Fruit fly (Drosophila melanogaster) whole organism, adult: Measurements from ENCODE around the gene CG14610.

Source experiments
- CG11617 ChIP-seq: fragments of 200-800 bp; sonication (Bioruptor generic); optimal IDR thresholded peaks from 2 replicates; lab custom pipeline; 2017; ENCODE audit warnings: mild to moderate bottlenecking, missing biosample characterization, missing genetic modification reagents, missing genetic modification characterization
- CG12768 ChIP-seq: fragments of 200-800 bp; sonication (Bioruptor generic); optimal IDR thresholded peaks from 2 replicates; lab custom pipeline; 2017; ENCODE audit warnings: missing biosample characterization, missing genetic modification characterization, mild to moderate bottlenecking, moderate library complexity, missing genetic modification reagents
- CG14711 ChIP-seq: fragments of 200-800 bp; sonication (Bioruptor generic); optimal IDR thresholded peaks from 2 replicates; lab custom pipeline; 2018; ENCODE audit warnings: missing biosample characterization, mild to moderate bottlenecking, missing genetic modification characterization, moderate library complexity
- CG1620 ChIP-seq: fragments of 200-800 bp; sonication (Bioruptor generic); optimal IDR thresholded peaks from 2 replicates; lab custom pipeline; 2016; ENCODE audit warnings: missing biosample characterization, missing genetic modification characterization
- CG33017 ChIP-seq: fragments of 200-800 bp; sonication (Bioruptor generic); optimal IDR thresholded peaks from 2 replicates; lab custom pipeline; 2018; ENCODE audit warnings: missing biosample characterization, mild to moderate bottlenecking, missing genetic modification characterization, moderate library complexity
- CG5204 ChIP-seq: fragments of 200-800 bp; sonication (Bioruptor generic); optimal IDR thresholded peaks from 2 replicates; lab custom pipeline; 2016; ENCODE audit warnings: missing biosample characterization, missing genetic modification characterization
- CG7045 ChIP-seq: fragments of 200-800 bp; sonication (Bioruptor generic); optimal IDR thresholded peaks from 2 replicates; lab custom pipeline; 2017; ENCODE audit warnings: missing biosample characterization, mild to moderate bottlenecking, missing genetic modification characterization
- CG7101 ChIP-seq: fragments of 200-800 bp; sonication (Bioruptor generic); optimal IDR thresholded peaks from 2 replicates; lab custom pipeline; 2018; ENCODE audit warnings: missing biosample characterization, mild to moderate bottlenecking, missing genetic modification characterization, moderate library complexity
- Clk ChIP-seq: fragments of 200-800 bp; sonication (Bioruptor generic); optimal IDR thresholded peaks from 2 replicates; lab custom pipeline; 2017; ENCODE audit warnings: missing biosample characterization, missing genetic modification characterization
- Crg-1 ChIP-seq: fragments of 200-800 bp; sonication (Bioruptor generic); optimal IDR thresholded peaks from 2 replicates; lab custom pipeline; 2016; ENCODE audit warnings: missing biosample characterization, missing genetic modification characterization
- Hr96 ChIP-seq: fragments of 200-800 bp; sonication (Bioruptor generic); optimal IDR thresholded peaks from 2 replicates; lab custom pipeline; 2016; ENCODE audit warnings: missing biosample characterization, missing genetic modification characterization
- Mnt ChIP-seq: fragments of 200-800 bp; sonication (Bioruptor generic); optimal IDR thresholded peaks from 2 replicates; lab custom pipeline; 2016; ENCODE audit warnings: missing biosample characterization, mild to moderate bottlenecking, missing genetic modification characterization
- bab1 ChIP-seq: fragments of 200-800 bp; sonication (Bioruptor generic); optimal IDR thresholded peaks from 3 replicates; lab custom pipeline; 2019; ENCODE audit warnings: missing biosample characterization, mild to moderate bottlenecking, missing genetic modification characterization, moderate library complexity
- cic ChIP-seq: fragments of 200-800 bp; sonication (Bioruptor generic); optimal IDR thresholded peaks from 2 replicates; lab custom pipeline; 2017; ENCODE audit warnings: missing biosample characterization, mild to moderate bottlenecking, missing genetic modification characterization, moderate library complexity
- cnc ChIP-seq, 2 experiments: fragments of >200 bp; optimal IDR thresholded peaks; 2 replicates each; lab custom pipeline; 2017
- kay ChIP-seq: fragments of 200-800 bp; sonication (Bioruptor generic); peaks from one replicate; lab custom pipeline; 2016; ENCODE audit warnings: missing biosample characterization, missing genetic modification characterization, borderline replicate concordance
- ovo ChIP-seq: fragments of 200-800 bp; sonication (Bioruptor generic); optimal IDR thresholded peaks from 2 replicates; lab custom pipeline; 2016; ENCODE audit warnings: missing biosample characterization, missing genetic modification characterization
- pad ChIP-seq: fragments of 200-800 bp; sonication (Bioruptor generic); optimal IDR thresholded peaks from 3 replicates; lab custom pipeline; 2017; ENCODE audit warnings: missing biosample characterization, missing genetic modification characterization, mild to moderate bottlenecking, moderate library complexity, missing genetic modification reagents
- tj ChIP-seq: fragments of 200-800 bp; sonication (Bioruptor generic); optimal IDR thresholded peaks from 3 replicates; lab custom pipeline; 2017; ENCODE audit warnings: missing biosample characterization, mild to moderate bottlenecking, missing genetic modification characterization, moderate library complexity
- toe ChIP-seq: fragments of 200-800 bp; sonication (Bioruptor generic); optimal IDR thresholded peaks from 2 replicates; lab custom pipeline; 2016; ENCODE audit warnings: missing biosample characterization, missing genetic modification characterization

The CG14610 gene

DNA sequence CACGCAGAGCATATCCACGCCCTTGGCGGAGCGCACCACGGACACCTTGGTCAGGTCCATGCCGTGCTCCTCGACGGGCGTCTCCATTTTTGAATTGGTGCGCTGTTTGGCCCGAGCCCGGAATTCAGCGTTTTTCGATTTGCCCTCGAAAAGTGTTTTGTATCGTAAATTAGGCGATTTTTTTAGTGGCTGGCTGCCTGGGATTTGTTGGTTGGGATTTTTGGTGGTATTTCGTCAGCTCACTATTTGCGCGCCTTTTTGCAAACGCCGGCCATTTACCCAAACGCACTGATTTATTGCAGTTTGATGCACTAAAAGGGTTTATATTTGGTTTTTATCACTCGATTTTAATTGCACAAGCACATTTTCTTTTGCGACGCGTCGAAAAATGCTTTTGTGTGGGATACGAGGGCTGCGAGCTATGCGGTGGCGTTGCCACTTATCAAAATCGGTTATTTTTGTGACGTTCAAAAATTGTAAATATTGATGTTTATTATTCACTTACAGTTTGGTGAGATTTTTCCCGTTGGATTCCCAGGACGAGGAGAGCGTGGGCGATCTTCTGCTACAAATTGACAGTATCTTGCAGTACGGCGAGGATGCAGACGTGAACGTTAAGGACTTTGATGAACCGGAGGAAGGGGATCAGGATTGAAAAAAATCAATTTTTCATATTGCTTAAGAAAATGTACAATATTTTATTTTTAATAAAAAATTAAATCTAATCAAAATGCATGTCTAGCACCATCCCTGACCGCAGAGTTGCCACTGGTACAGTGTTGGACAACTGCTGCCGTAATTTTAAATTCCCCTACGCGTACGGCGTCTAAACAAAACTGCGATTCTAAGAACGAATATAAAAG, 6.7 kb upstream of the CG14610 start, which contains the start of the genes gfzf and Sas-4:
TSS of gene gfzf (minus strand) at position 425 of the 863 bp plus-strand sequence.
TSS of gene Sas-4 (plus strand) at position 824 of the 863 bp plus-strand sequence.
- TF ChIP-seq cic (GFP tag; lab: Kevin White, UChicago), result no peak
- TF ChIP-seq pad (GFP tag; lab: Kevin White, UChicago), result peak; percentile 68
- peak; percentile 51 for TF ChIP-seq CG1620 (GFP tag; lab: Kevin White, UChicago)
- peak; percentile 77 for TF ChIP-seq CG11617 (GFP tag; lab: Kevin White, UChicago)
- peak; percentile 39 for TF ChIP-seq bab1 (GFP tag; lab: Kevin White, UChicago)
- TF ChIP-seq Mnt (GFP tag; lab: Kevin White, UChicago), result peak; percentile 38
- peak; percentile 10 for TF ChIP-seq Crg-1
- TF ChIP-seq Clk (GFP tag; lab: Kevin White, UChicago), result no peak
- TF ChIP-seq ovo (GFP tag; lab: Kevin White, UChicago), result peak; percentile 62
- TF ChIP-seq CG14711 (tag; lab: Kevin White, UChicago), result peak; percentile 37
- TF ChIP-seq CG7101 (tag; lab: Kevin White, UChicago), result peak; percentile 46
- TF ChIP-seq CG7045 (GFP tag; lab: Kevin White, UChicago), result peak; percentile 64
- peak; percentile 55 for TF ChIP-seq tj (GFP tag; lab: Kevin White, UChicago)
- no peak for TF ChIP-seq kay (GFP tag; lab: Kevin White, UChicago)
- no peak for TF ChIP-seq cnc (optimal IDR thresholded peaks at IDR 0.05; lab: Kevin White, UChicago)
- TF ChIP-seq Hr96 (GFP tag; lab: Kevin White, UChicago), result peak; percentile 71
- peak; percentile 77 for TF ChIP-seq CG5204 (GFP tag; lab: Kevin White, UChicago)
- TF ChIP-seq CG12768 (GFP tag; lab: Kevin White, UChicago), result peak; percentile 71
- TF ChIP-seq toe (GFP tag; lab: Kevin White, UChicago), result peak; percentile 85
- TF ChIP-seq CG33017 (tag; lab: Kevin White, UChicago), result peak; percentile 22

DNA sequence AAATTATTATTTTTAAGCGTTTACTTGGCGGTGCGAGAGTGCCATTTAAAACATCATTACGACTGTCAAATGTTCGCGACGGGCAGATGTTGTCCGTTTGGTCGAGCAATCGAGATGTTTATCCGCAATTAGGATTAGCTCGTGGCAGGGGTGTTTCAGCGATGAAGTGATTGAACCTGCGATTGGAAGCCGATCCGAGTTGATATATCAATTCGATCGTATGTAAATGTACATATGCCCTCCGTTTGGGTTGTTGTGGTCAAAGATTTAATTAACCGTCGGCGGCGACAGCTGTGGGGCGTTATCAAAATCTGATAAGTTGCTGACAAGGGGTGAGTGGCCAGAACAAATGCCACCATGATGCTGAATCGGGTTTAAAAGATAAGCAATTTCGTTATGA, 1.5 kb downstream of the CG14610 start:
- no peak for TF ChIP-seq Crg-1
- TF ChIP-seq bab1 (GFP tag; lab: Kevin White, UChicago), result no peak
- TF ChIP-seq CG1620 (GFP tag; lab: Kevin White, UChicago), result no peak
- TF ChIP-seq cnc (optimal IDR thresholded peaks at IDR 0.05; lab: Kevin White, UChicago), result no peak

DNA sequence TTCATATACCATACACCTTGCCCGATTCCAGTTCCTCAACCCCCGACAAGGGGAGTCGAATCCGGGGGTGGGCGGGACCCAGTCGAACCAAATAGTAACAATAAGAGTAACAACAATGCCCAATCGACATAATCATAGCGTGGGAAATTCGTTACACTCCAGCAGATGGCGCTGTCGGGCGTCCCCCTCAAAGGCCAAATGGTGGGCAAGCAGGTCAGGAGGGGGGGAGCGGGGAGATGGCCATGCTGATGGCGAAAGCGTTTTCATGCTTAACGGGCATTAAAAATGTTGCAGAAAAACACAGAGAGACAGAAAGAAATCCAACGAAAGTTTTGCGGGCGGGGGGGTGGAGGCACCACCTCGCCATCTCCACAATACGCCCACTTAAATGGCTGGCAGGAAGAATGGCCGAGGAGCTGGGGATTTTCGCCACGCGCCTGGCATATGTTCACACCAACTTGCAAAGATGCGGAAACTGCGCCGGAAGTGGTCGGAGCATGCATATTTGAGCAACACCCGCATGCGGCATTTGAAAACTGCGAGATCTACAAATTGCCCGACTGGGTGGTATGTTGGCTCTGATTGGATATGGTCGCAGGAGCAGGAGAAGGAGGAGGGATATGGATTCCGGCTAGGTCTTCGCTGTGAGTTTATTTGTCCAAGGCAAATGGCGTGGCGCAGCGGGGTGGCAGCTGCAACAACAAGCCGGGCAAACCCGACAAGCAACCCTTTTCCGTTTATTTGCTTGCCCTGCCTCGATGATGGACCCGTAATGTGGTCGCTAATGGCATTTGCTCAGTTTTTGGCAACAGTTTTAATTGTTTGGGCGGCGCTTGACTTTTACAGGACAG, 4.7 kb downstream of the CG14610 start:
- TF ChIP-seq CG1620 (GFP tag; lab: Kevin White, UChicago), result no peak
- TF ChIP-seq cnc (optimal IDR thresholded peaks at IDR 0.05; lab: Kevin White, UChicago), result no peak
- TF ChIP-seq Clk (GFP tag; lab: Kevin White, UChicago), result no peak

DNA sequence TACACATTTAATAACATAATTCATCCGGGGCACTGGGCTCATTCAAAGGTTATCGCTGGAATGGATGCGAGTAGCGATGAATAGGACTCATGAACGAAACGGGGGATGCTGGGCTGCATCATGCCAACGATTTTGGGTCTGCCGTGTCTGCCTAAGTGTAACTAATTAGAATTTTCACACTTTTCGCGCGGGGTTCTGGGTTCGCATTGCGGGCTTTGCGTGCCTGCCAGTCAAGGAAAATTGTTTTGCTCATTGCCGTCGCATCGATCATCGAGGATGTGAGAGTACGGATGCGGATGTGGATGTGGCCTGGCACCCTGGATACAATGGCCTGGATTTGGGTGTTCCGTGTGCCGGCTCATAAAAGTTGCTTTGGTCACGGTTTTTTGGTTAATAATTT, 6.0 kb downstream of the CG14610 start:
- TF ChIP-seq CG33017 (tag; lab: Kevin White, UChicago) (no peak), CG7045 (GFP tag; lab: Kevin White, UChicago) (no peak), CG12768 (GFP tag; lab: Kevin White, UChicago) (no peak), pad (GFP tag; lab: Kevin White, UChicago) (no peak), kay (GFP tag; lab: Kevin White, UChicago) (no peak), ovo (GFP tag; lab: Kevin White, UChicago) (no peak), cic (GFP tag; lab: Kevin White, UChicago) (no peak), CG11617 (GFP tag; lab: Kevin White, UChicago) (no peak), tj (GFP tag; lab: Kevin White, UChicago) (no peak), Hr96 (GFP tag; lab: Kevin White, UChicago) (no peak), bab1 (GFP tag; lab: Kevin White, UChicago) (no peak), toe (GFP tag; lab: Kevin White, UChicago) (no peak)

DNA sequence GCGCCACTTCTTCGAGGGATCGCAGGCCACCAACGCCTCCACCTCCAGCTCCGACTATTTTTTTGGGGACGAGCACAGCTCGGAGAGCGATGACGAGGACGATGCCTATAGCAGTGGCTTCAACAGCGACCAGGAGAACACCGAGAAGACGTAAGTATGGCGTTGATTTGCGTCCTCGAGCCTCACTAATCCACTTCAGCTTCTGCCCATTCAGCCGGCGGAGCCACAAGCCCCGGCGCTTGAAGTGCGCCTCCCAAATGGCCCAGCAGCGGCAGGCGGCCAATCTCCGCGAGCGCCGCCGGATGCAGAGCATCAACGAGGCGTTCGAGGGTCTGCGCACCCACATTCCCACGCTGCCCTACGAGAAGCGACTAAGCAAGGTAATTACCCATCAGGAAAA, 6.9 kb downstream of the CG14610 start:
- no peak for TF ChIP-seq Mnt (GFP tag; lab: Kevin White, UChicago)
- no peak for TF ChIP-seq CG14711 (tag; lab: Kevin White, UChicago)
- no peak for TF ChIP-seq cnc (optimal IDR thresholded peaks at IDR 0.05; lab: Kevin White, UChicago)
- no peak for TF ChIP-seq kay (GFP tag; lab: Kevin White, UChicago)
- no peak for TF ChIP-seq Crg-1
- TF ChIP-seq toe (GFP tag; lab: Kevin White, UChicago), result no peak
- TF ChIP-seq Clk (GFP tag; lab: Kevin White, UChicago), result no peak
- TF ChIP-seq cic (GFP tag; lab: Kevin White, UChicago), result no peak
- no peak for TF ChIP-seq pad (GFP tag; lab: Kevin White, UChicago)
- TF ChIP-seq CG33017 (tag; lab: Kevin White, UChicago), result no peak
- no peak for TF ChIP-seq CG7045 (GFP tag; lab: Kevin White, UChicago)
- no peak for TF ChIP-seq CG12768 (GFP tag; lab: Kevin White, UChicago)
